Worm (Caenorhabditis elegans): Measurements from ENCODE around the gene F58E6.13.

ce11 chrV:9763759-9764158 is 18.7 kb downstream of the F58E6.13 start:
- no peak for TF ChIP-seq gmeb-2 (tag; optimal IDR thresholded peaks at IDR 0.05)
- no peak for TF ChIP-seq odd-2 (tag; optimal IDR thresholded peaks at IDR 0.05)
- TF ChIP-seq T23F11.4 (GFP tag; optimal IDR thresholded peaks at IDR 0.05), result no peak
- no peak for TF ChIP-seq tbx-2 (tag; optimal IDR thresholded peaks at IDR 0.05)
